Fruit fly (Drosophila melanogaster) whole organism, adult: ENCODE measurements around the gene CG33965.

Experiments used
- CG11617 ChIP-seq: fragments of 200-800 bp; sonication (Bioruptor generic); optimal IDR thresholded peaks from 2 replicates; lab custom pipeline; 2017; ENCODE audit warnings: mild to moderate bottlenecking, missing biosample characterization, missing genetic modification reagents, missing genetic modification characterization
- CG12768 ChIP-seq: fragments of 200-800 bp; sonication (Bioruptor generic); optimal IDR thresholded peaks from 2 replicates; lab custom pipeline; 2017; ENCODE audit warnings: missing biosample characterization, missing genetic modification characterization, mild to moderate bottlenecking, moderate library complexity, missing genetic modification reagents
- CG14711 ChIP-seq: fragments of 200-800 bp; sonication (Bioruptor generic); optimal IDR thresholded peaks from 2 replicates; lab custom pipeline; 2018; ENCODE audit warnings: missing biosample characterization, mild to moderate bottlenecking, missing genetic modification characterization, moderate library complexity
- CG1620 ChIP-seq: fragments of 200-800 bp; sonication (Bioruptor generic); optimal IDR thresholded peaks from 2 replicates; lab custom pipeline; 2016; ENCODE audit warnings: missing biosample characterization, missing genetic modification characterization
- CG33017 ChIP-seq: fragments of 200-800 bp; sonication (Bioruptor generic); optimal IDR thresholded peaks from 2 replicates; lab custom pipeline; 2018; ENCODE audit warnings: missing biosample characterization, mild to moderate bottlenecking, missing genetic modification characterization, moderate library complexity
- CG5204 ChIP-seq: fragments of 200-800 bp; sonication (Bioruptor generic); optimal IDR thresholded peaks from 2 replicates; lab custom pipeline; 2016; ENCODE audit warnings: missing biosample characterization, missing genetic modification characterization
- CG7045 ChIP-seq: fragments of 200-800 bp; sonication (Bioruptor generic); optimal IDR thresholded peaks from 2 replicates; lab custom pipeline; 2017; ENCODE audit warnings: missing biosample characterization, mild to moderate bottlenecking, missing genetic modification characterization
- CG7101 ChIP-seq: fragments of 200-800 bp; sonication (Bioruptor generic); optimal IDR thresholded peaks from 2 replicates; lab custom pipeline; 2018; ENCODE audit warnings: missing biosample characterization, mild to moderate bottlenecking, missing genetic modification characterization, moderate library complexity
- Clk ChIP-seq: fragments of 200-800 bp; sonication (Bioruptor generic); optimal IDR thresholded peaks from 2 replicates; lab custom pipeline; 2017; ENCODE audit warnings: missing biosample characterization, missing genetic modification characterization
- Crg-1 ChIP-seq: fragments of 200-800 bp; sonication (Bioruptor generic); optimal IDR thresholded peaks from 2 replicates; lab custom pipeline; 2016; ENCODE audit warnings: missing biosample characterization, missing genetic modification characterization
- Hr96 ChIP-seq: fragments of 200-800 bp; sonication (Bioruptor generic); optimal IDR thresholded peaks from 2 replicates; lab custom pipeline; 2016; ENCODE audit warnings: missing biosample characterization, missing genetic modification characterization
- Mnt ChIP-seq: fragments of 200-800 bp; sonication (Bioruptor generic); optimal IDR thresholded peaks from 2 replicates; lab custom pipeline; 2016; ENCODE audit warnings: missing biosample characterization, mild to moderate bottlenecking, missing genetic modification characterization
- bab1 ChIP-seq: fragments of 200-800 bp; sonication (Bioruptor generic); optimal IDR thresholded peaks from 3 replicates; lab custom pipeline; 2019; ENCODE audit warnings: missing biosample characterization, mild to moderate bottlenecking, missing genetic modification characterization, moderate library complexity
- cnc ChIP-seq, 2 experiments: fragments of >200 bp; optimal IDR thresholded peaks; 2 replicates each; lab custom pipeline; 2017
- kay ChIP-seq: fragments of 200-800 bp; sonication (Bioruptor generic); peaks from one replicate; lab custom pipeline; 2016; ENCODE audit warnings: missing biosample characterization, missing genetic modification characterization, borderline replicate concordance
- ovo ChIP-seq: fragments of 200-800 bp; sonication (Bioruptor generic); optimal IDR thresholded peaks from 2 replicates; lab custom pipeline; 2016; ENCODE audit warnings: missing biosample characterization, missing genetic modification characterization
- pad ChIP-seq: fragments of 200-800 bp; sonication (Bioruptor generic); optimal IDR thresholded peaks from 3 replicates; lab custom pipeline; 2017; ENCODE audit warnings: missing biosample characterization, missing genetic modification characterization, mild to moderate bottlenecking, moderate library complexity, missing genetic modification reagents
- tj ChIP-seq: fragments of 200-800 bp; sonication (Bioruptor generic); optimal IDR thresholded peaks from 3 replicates; lab custom pipeline; 2017; ENCODE audit warnings: missing biosample characterization, mild to moderate bottlenecking, missing genetic modification characterization, moderate library complexity
- toe ChIP-seq: fragments of 200-800 bp; sonication (Bioruptor generic); optimal IDR thresholded peaks from 2 replicates; lab custom pipeline; 2016; ENCODE audit warnings: missing biosample characterization, missing genetic modification characterization

The CG33965 gene

dm6 chr3L:1280890-1281622, 48.4 kb downstream of the CG33965 start:
- TF ChIP-seq kay (GFP tag; lab: Kevin White, UChicago) (no peak), CG7101 (tag; lab: Kevin White, UChicago) (no peak), CG7045 (no peak), CG14711 (tag; lab: Kevin White, UChicago) (no peak), Clk (no peak), Crg-1 (GFP tag; lab: Kevin White, UChicago) (no peak), CG1620 (GFP tag; lab: Kevin White, UChicago) (no peak), CG5204 (no peak), tj (no peak), Mnt (GFP tag; lab: Kevin White, UChicago) (no peak), toe (no peak), pad (GFP tag; lab: Kevin White, UChicago) (no peak), cnc (optimal IDR thresholded peaks at IDR 0.05; lab: Kevin White, UChicago) (no peak), Hr96 (GFP tag; lab: Kevin White, UChicago) (no peak), CG11617 (GFP tag; lab: Kevin White, UChicago) (no peak), CG33017 (tag; lab: Kevin White, UChicago) (no peak), CG12768 (GFP tag; lab: Kevin White, UChicago) (no peak), bab1 (GFP tag; lab: Kevin White, UChicago) (no peak), ovo (GFP tag; lab: Kevin White, UChicago) (no peak)
